Worm (Caenorhabditis elegans) whole organism, late embryonic: ENCODE results near the gene T22B3.3.

ENCODE experiments used
- F13H6.1 ChIP-seq: sonication (generic microtip); optimal IDR thresholded peaks from 2 replicates; lab custom pipeline; 2016; ENCODE audit warnings: missing genetic modification characterization, missing compliant biosample characterization
- ama-1 ChIP-seq: fragments of 150-350 bp; optimal IDR thresholded peaks from 2 replicates; lab custom pipeline; 2014
- ceh-19 ChIP-seq: fragments of 200-800 bp; sonication (Bioruptor generic); optimal IDR thresholded peaks from 2 replicates; lab custom pipeline; 2018; ENCODE audit warnings: mild to moderate bottlenecking, missing genetic modification characterization, missing compliant biosample characterization
- ceh-2 ChIP-seq: sonication (generic microtip); optimal IDR thresholded peaks from 2 replicates; lab custom pipeline; 2016; ENCODE audit warnings: missing genotype, missing genetic modification characterization, missing compliant biosample characterization
- ceh-24 ChIP-seq: sonication (generic microtip); optimal IDR thresholded peaks from 2 replicates; lab custom pipeline; 2016; ENCODE audit warnings: mild to moderate bottlenecking, missing genetic modification characterization, missing compliant biosample characterization
- gmeb-2 ChIP-seq: sonication (generic microtip); optimal IDR thresholded peaks from 2 replicates; lab custom pipeline; 2016; ENCODE audit warnings: missing genetic modification characterization, inconsistent platforms, missing compliant biosample characterization
- hlh-8 ChIP-seq: sonication (generic microtip); optimal IDR thresholded peaks from 2 replicates; lab custom pipeline; 2016; ENCODE audit warnings: missing genotype, missing genetic modification characterization, missing compliant biosample characterization
- lin-11 ChIP-seq: fragments of 200-800 bp; sonication (Bioruptor generic); optimal IDR thresholded peaks from 2 replicates; lab custom pipeline; 2018; ENCODE audit warnings: mild to moderate bottlenecking, missing genetic modification characterization, missing compliant biosample characterization
- pat-9 ChIP-seq: fragments of 200-800 bp; sonication (Bioruptor generic); optimal IDR thresholded peaks from 2 replicates; lab custom pipeline; 2018; ENCODE audit warnings: mild to moderate bottlenecking, missing genetic modification characterization, moderate library complexity, missing compliant biosample characterization
- sdc-2 ChIP-seq: sonication (generic microtip); optimal IDR thresholded peaks from 2 replicates; lab custom pipeline; 2016; ENCODE audit warnings: missing genotype, missing genetic modification characterization, missing compliant biosample characterization
- sox-4 ChIP-seq: sonication (generic microtip); optimal IDR thresholded peaks from 2 replicates; lab custom pipeline; 2017; ENCODE audit warnings: mild to moderate bottlenecking, missing genetic modification characterization, inconsistent platforms, missing compliant biosample characterization
- ztf-16 ChIP-seq: sonication (generic microtip); optimal IDR thresholded peaks from 2 replicates; lab custom pipeline; 2017; ENCODE audit warnings: missing genetic modification characterization, missing compliant biosample characterization

ce11 chrIV:11700752-11701151, 2.8 kb downstream of the T22B3.3 start, which contains the start of gene dpy-20:
- TF ChIP-seq hlh-8 (tag; lab: Kevin White, UChicago) (no peak), lin-11 (tag; lab: Kevin White, UChicago) (no peak), sdc-2 (tag; lab: Kevin White, UChicago) (no peak), ceh-19 (GFP tag; lab: Kevin White, UChicago) (no peak), pat-9 (no peak), sox-4 (no peak), ama-1 (no peak), ceh-24 (tag; lab: Kevin White, UChicago) (no peak), F13H6.1 (tag; lab: Kevin White, UChicago) (no peak), gmeb-2 (tag; lab: Kevin White, UChicago) (no peak), ztf-16 (tag; lab: Kevin White, UChicago) (no peak), ceh-2 (tag; lab: Kevin White, UChicago) (no peak)
